Worm (Caenorhabditis elegans) whole organism, L3 larva: Measurements from ENCODE around the gene F52H2.5.

Experiments used
- fkh-10 ChIP-seq: sonication (generic microtip); optimal IDR thresholded peaks from 2 replicates; lab custom pipeline; 2017; ENCODE audit warnings: missing biosample characterization, missing genetic modification reagents, missing genetic modification characterization
- nhr-76 ChIP-seq: fragments of 150-350 bp; sonication (generic microtip); optimal IDR thresholded peaks from 5 replicates; lab custom pipeline; 2014; ENCODE audit warnings: missing biosample characterization, missing genetic modification characterization

DNA sequence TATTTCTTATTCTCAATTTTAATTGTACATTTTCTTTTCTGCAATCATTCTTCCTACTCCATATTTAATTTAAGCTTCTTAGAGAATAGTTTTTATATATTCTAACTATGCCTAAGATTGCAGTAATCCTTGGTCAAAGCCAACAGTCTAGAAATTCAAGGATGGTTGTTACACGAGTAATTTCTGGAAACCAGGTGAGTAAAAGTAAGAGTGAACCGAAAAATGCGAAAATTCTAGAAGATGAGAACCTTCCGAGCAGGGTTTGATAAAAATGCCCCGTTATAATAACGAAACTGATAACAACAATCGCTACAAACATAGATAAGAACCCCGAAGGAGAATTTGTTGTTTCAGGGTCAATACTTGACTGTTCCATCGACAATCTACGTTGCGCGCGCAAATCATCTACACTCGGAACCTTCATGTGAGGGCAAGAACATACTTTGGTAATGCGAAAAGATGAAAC, 5.5 kb upstream of the F52H2.5 start, which contains the start of gene F52H2.15:
- no peak for TF ChIP-seq fkh-10 (GFP tag; lab: Kevin White, UChicago)
- TF ChIP-seq nhr-76 (tag; lab: Kevin White, UChicago), result no peak
